Fruit fly (Drosophila melanogaster): ENCODE results near the gene rg.
A peak's percentile ranks its signal among the peaks of the same experiment; 100 is the strongest.

Gene rg

DNA sequence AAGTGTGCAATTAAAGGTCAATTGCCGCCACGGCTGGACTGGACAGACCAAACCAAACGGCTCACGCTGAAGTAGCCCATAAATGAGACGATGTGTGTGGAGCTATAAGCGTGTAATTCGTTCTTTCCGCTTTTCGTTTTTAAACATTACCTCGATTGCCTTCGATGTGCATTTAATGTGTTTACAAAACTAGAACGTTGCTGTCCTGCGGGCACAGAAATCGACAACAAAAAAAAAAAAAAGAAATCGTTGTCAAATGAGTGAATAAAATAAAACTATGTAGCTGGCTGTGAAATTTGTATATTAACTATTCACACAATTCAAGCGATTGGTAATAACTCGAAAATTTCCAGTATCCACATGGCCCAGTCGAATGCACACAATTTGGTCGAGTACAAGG is 46.0 kb downstream of the rg start, which contains the start of gene Rpn13R:
TSS of gene Rpn13R (plus strand) at position 301 of the 400 bp plus-strand sequence.
- TF ChIP-seq CG14655 (GFP tag; optimal IDR thresholded peaks at IDR 0.05) (no peak), CG32121 (GFP tag; IDR thresholded peaks at IDR 0.05) (no peak), CG13204 (GFP tag; optimal IDR thresholded peaks at IDR 0.05) (no peak), Ets98B (GFP tag; IDR thresholded peaks at IDR 0.05) (no peak), EcR (GFP tag; optimal IDR thresholded peaks at IDR 0.05) (no peak), Pif1A (GFP tag; optimal IDR thresholded peaks at IDR 0.05) (no peak), fd96Ca (GFP tag; IDR thresholded peaks at IDR 0.05) (no peak), CG8301 (tag; optimal IDR thresholded peaks at IDR 0.05) (no peak), CG4496 (GFP tag; IDR thresholded peaks at IDR 0.05) (no peak), Pif1B (GFP tag; optimal IDR thresholded peaks at IDR 0.05) (no peak), Snoo (tag; optimal IDR thresholded peaks at IDR 0.05) (no peak), CG9948 (tag; optimal IDR thresholded peaks at IDR 0.05) (no peak), CG17806 (tag; optimal IDR thresholded peaks at IDR 0.05) (no peak), D1 (tag; optimal IDR thresholded peaks at IDR 0.05) (no peak), CG34367 (tag; optimal IDR thresholded peaks at IDR 0.05) (no peak), CG10348 (GFP tag; IDR thresholded peaks at IDR 0.05) (no peak), CG15710 (tag; optimal IDR thresholded peaks at IDR 0.05) (no peak), rn (GFP tag; IDR thresholded peaks at IDR 0.05) (no peak), CG8159 (tag; optimal IDR thresholded peaks at IDR 0.05) (no peak), CG12605 (GFP tag; IDR thresholded peaks at IDR 0.05) (no peak)

- TF ChIP-seq CG9948 (tag; optimal IDR thresholded peaks at IDR 0.05) (no peak), Ets98B (GFP tag; IDR thresholded peaks at IDR 0.05) (0 out of 2 replicates have a peak, but pooled peaks have one; percentile 17), CG14655 (GFP tag; optimal IDR thresholded peaks at IDR 0.05) (peak; percentile 31), gl (tag; optimal IDR thresholded peaks at IDR 0.05) (no peak), CG8301 (tag; optimal IDR thresholded peaks at IDR 0.05) (no peak), Snoo (tag; optimal IDR thresholded peaks at IDR 0.05) (no peak), rn (GFP tag; IDR thresholded peaks at IDR 0.05) (no peak), D1 (tag; optimal IDR thresholded peaks at IDR 0.05) (no peak), CG10348 (GFP tag; IDR thresholded peaks at IDR 0.05) (no peak), CG13204 (GFP tag; optimal IDR thresholded peaks at IDR 0.05) (no peak), CG12605 (GFP tag; IDR thresholded peaks at IDR 0.05) (no peak), CG8159 (tag; optimal IDR thresholded peaks at IDR 0.05) (peak; percentile 22), CG15710 (tag; optimal IDR thresholded peaks at IDR 0.05) (no peak), Pif1B (GFP tag; optimal IDR thresholded peaks at IDR 0.05) (no peak), EcR (GFP tag; optimal IDR thresholded peaks at IDR 0.05) (no peak), CG34367 (tag; optimal IDR thresholded peaks at IDR 0.05) (no peak), fd96Ca (GFP tag; IDR thresholded peaks at IDR 0.05) (peak; percentile 59; the same call in 1 of the 3 replicates), CG4496 (GFP tag; IDR thresholded peaks at IDR 0.05) (peak; percentile 51; the same call in 1 of the 3 replicates), CG17806 (tag; optimal IDR thresholded peaks at IDR 0.05) (peak; percentile 7), Pif1A (GFP tag; optimal IDR thresholded peaks at IDR 0.05) (peak; percentile 4), CG32121 (GFP tag; IDR thresholded peaks at IDR 0.05) (no peak)
Measured at dm6 chrX:5143810-5144209, 58.3 kb downstream of the rg start.

DNA sequence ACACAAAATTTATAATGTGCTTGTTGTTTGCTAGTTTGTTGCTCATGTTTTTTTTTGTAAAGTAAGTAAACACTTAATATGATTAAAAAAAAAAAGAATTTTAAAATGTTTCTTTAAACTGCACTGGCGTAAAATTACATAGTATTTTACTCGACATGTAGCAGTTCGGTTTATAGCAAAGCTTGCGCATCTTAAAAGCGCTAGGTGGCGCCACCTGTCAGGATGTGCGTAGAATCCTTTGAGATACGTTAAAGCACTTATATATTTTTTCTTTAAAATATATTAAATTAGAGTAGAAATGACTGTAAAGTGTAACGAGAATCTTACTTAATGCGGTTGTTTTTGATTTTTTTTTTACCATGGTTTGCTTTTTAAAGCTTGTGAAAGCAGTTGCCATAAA is 67.3 kb downstream of the rg start:
- TF ChIP-seq CG13204 (GFP tag; optimal IDR thresholded peaks at IDR 0.05) (no peak), CG17806 (tag; optimal IDR thresholded peaks at IDR 0.05) (no peak), rn (GFP tag; IDR thresholded peaks at IDR 0.05) (no peak), CG10348 (GFP tag; IDR thresholded peaks at IDR 0.05) (no peak), CG34367 (tag; optimal IDR thresholded peaks at IDR 0.05) (no peak), Pif1A (GFP tag; optimal IDR thresholded peaks at IDR 0.05) (no peak), CG15710 (tag; optimal IDR thresholded peaks at IDR 0.05) (no peak)

DNA sequence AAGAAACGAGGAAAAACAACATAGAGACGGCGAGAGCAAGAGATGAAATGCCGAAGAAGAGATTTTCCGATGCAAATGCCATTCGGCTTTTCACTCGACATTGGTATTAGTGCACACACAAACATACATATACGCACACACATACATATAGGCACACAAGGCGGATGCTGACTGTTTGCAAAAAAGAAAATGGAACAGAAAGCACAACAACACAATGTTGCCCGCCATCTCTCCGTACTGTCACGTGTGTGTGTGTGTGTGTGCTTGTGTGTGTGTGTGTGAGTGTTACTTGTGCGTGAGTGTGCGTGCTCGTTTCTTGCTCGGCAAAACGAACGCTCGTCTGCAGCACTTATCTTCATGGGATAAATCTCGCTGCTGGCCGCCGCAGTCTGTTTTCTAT is 79.4 kb downstream of the rg start:
- no peak for TF ChIP-seq CG15710 (tag; optimal IDR thresholded peaks at IDR 0.05)
- no peak for TF ChIP-seq Ets98B (GFP tag; IDR thresholded peaks at IDR 0.05)
- no peak for TF ChIP-seq fd96Ca (GFP tag; IDR thresholded peaks at IDR 0.05)
- TF ChIP-seq EcR (GFP tag; optimal IDR thresholded peaks at IDR 0.05): no peak
- no peak for TF ChIP-seq CG9948 (tag; optimal IDR thresholded peaks at IDR 0.05)
- no peak for TF ChIP-seq CG14655 (GFP tag; optimal IDR thresholded peaks at IDR 0.05)
- TF ChIP-seq CG8301 (tag; optimal IDR thresholded peaks at IDR 0.05): no peak
- TF ChIP-seq CG32121 (GFP tag; IDR thresholded peaks at IDR 0.05): no peak
- TF ChIP-seq CG34367 (tag; optimal IDR thresholded peaks at IDR 0.05): no peak
- TF ChIP-seq CG8159 (tag; optimal IDR thresholded peaks at IDR 0.05): no peak
- TF ChIP-seq Pif1A (GFP tag; optimal IDR thresholded peaks at IDR 0.05): no peak
- no peak for TF ChIP-seq CG12605 (GFP tag; IDR thresholded peaks at IDR 0.05)
- no peak for TF ChIP-seq CG4496 (GFP tag; IDR thresholded peaks at IDR 0.05)
- no peak for TF ChIP-seq Snoo (tag; optimal IDR thresholded peaks at IDR 0.05)

dm6 chrX:5168193-5168592 is 82.6 kb downstream of the rg start:
- TF ChIP-seq CG14655 (GFP tag; optimal IDR thresholded peaks at IDR 0.05): no peak

dm6 chrX:5182269-5182668 is 96.7 kb downstream of the rg start, which contains the start of gene CG5062:
Gene CG5062 (minus strand): TSS chrX:5182369.
- no peak for TF ChIP-seq CG34367 (tag; optimal IDR thresholded peaks at IDR 0.05)
- no peak for TF ChIP-seq CG8159 (tag; optimal IDR thresholded peaks at IDR 0.05)
- TF ChIP-seq CG13204 (GFP tag; optimal IDR thresholded peaks at IDR 0.05): no peak
- no peak for TF ChIP-seq Pif1A (GFP tag; optimal IDR thresholded peaks at IDR 0.05)
- TF ChIP-seq CG15710 (tag; optimal IDR thresholded peaks at IDR 0.05): no peak
- no peak for TF ChIP-seq EcR (GFP tag; optimal IDR thresholded peaks at IDR 0.05)
- TF ChIP-seq CG17806 (tag; optimal IDR thresholded peaks at IDR 0.05): no peak
- TF ChIP-seq Ets98B (GFP tag; IDR thresholded peaks at IDR 0.05): no peak
- TF ChIP-seq rn (GFP tag; IDR thresholded peaks at IDR 0.05): no peak
- no peak for TF ChIP-seq CG32121 (GFP tag; IDR thresholded peaks at IDR 0.05)
- no peak for TF ChIP-seq Pif1B (GFP tag; optimal IDR thresholded peaks at IDR 0.05)
- TF ChIP-seq CG9948 (tag; optimal IDR thresholded peaks at IDR 0.05): no peak
- TF ChIP-seq D1 (tag; optimal IDR thresholded peaks at IDR 0.05): no peak
- no peak for TF ChIP-seq Snoo (tag; optimal IDR thresholded peaks at IDR 0.05)
- no peak for TF ChIP-seq CG8301 (tag; optimal IDR thresholded peaks at IDR 0.05)
- no peak for TF ChIP-seq CG4496 (GFP tag; IDR thresholded peaks at IDR 0.05)
- TF ChIP-seq CG10348 (GFP tag; IDR thresholded peaks at IDR 0.05): no peak
- no peak for TF ChIP-seq CG12605 (GFP tag; IDR thresholded peaks at IDR 0.05)
- no peak for TF ChIP-seq CG14655 (GFP tag; optimal IDR thresholded peaks at IDR 0.05)
- TF ChIP-seq fd96Ca (GFP tag; IDR thresholded peaks at IDR 0.05): no peak
